Worm (Caenorhabditis elegans): ENCODE measurements around the gene Y116F11A.1.

ce11 chrV:19722881-19723280, 7.5 kb upstream of the Y116F11A.1 start:
- TF ChIP-seq ceh-16 (tag; optimal IDR thresholded peaks at IDR 0.05) (no peak), ztf-11 (tag; optimal IDR thresholded peaks at IDR 0.05) (no peak), skn-1 (tag; optimal IDR thresholded peaks at IDR 0.05) (no peak), egl-27 (tag; optimal IDR thresholded peaks at IDR 0.05) (no peak), elt-3 (tag; optimal IDR thresholded peaks at IDR 0.05) (no peak), ztf-4 (tag; optimal IDR thresholded peaks at IDR 0.05) (no peak), fos-1 (tag; optimal IDR thresholded peaks at IDR 0.05) (no peak), ama-1 (optimal IDR thresholded peaks at IDR 0.05) (no peak), unc-39 (tag; optimal IDR thresholded peaks at IDR 0.05) (no peak), aly-2 (tag; optimal IDR thresholded peaks at IDR 0.05) (no peak), nhr-23 (tag; optimal IDR thresholded peaks at IDR 0.05) (no peak)
